Fruit fly (Drosophila melanogaster): Measurements from ENCODE around the gene Ip259.

Gene Ip259

DNA sequence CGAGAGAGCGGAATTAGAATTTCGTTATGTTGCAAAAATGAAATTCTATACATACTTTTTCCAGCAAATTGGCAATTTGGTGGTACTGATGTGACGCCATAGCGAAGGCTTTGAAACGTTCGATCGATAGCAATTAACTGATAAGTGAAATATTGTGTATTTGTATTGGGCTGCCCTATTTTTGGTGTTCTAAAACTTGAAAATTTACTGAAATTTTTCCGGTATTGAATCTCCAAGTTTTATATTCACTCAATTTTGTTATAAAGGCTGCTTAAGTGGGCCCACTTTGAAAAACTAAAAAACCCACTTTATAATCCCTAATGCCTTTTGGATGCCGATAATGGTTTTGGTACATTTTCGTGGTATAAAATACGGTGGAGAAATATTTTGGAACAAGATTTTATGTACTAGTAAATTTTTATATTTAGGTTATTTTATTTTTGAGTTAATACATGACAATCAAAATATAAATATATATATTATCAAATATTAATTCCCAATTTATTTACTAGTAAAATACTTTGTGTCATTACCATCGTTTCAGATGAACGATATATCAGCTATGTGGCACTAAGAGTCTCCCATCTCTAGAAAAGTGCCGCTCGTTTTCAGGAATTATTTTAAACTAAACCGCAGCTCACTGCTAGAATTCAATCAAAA lies 45.6 kb upstream of the Ip259 start, which contains the start of the genes Cand1 and pim (continued):
- TF ChIP-seq CG4617 (GFP tag; optimal IDR thresholded peaks at IDR 0.05; ENCODE audit: borderline replicate concordance), result peak; percentile 49
- TF ChIP-seq CG34376 (GFP tag; optimal IDR thresholded peaks at IDR 0.05), result no peak
- peak; percentile 78 for TF ChIP-seq row (GFP tag; IDR thresholded peaks at IDR 0.05)
- peak; percentile 75 for TF ChIP-seq knrl (GFP tag; IDR thresholded peaks at IDR 0.05; ENCODE audit: partially characterized antibody)
- 0 out of 4 replicates have a peak, but pooled peaks have one; percentile 38 for TF ChIP-seq chinmo (GFP tag; IDR thresholded peaks at IDR 0.05; ENCODE audit: partially characterized antibody)
- no peak for TF ChIP-seq CG4730 (GFP tag; IDR thresholded peaks at IDR 0.05)
- peak; percentile 3 for TF ChIP-seq CG30403 (GFP tag; optimal IDR thresholded peaks at IDR 0.05)
- peak; percentile 15 for TF ChIP-seq twi (tag; optimal IDR thresholded peaks at IDR 0.05)
- TF ChIP-seq CG12155 (GFP tag; optimal IDR thresholded peaks at IDR 0.05), result peak; percentile 23
- no peak for TF ChIP-seq bigmax (GFP tag; optimal IDR thresholded peaks at IDR 0.05)

DNA sequence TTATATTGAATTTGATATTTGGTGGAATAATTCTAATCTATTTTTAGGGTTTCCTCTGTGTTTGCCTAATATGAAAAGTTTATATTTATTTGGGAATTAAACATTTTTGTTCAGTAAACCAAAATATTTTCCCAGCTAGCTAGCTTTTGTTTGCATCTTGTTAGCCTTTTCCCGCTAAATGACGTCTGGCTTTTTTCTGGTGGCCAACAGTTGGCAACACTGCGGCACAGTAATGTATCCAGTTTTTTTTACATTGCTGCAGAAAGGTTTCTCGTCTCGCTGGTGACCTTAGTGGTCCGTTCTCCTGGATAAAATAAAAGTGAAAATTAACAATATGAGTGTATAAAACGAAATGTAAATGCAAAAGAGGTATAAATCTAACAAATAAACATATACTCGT lies 43.9 kb upstream of the Ip259 start, which contains the start of gene lft:
TSS of gene lft (plus strand) at position 243 of the 400 bp plus-strand sequence.
- TF ChIP-seq CG2199 (GFP tag; IDR thresholded peaks at IDR 0.05), result 0 out of 3 replicates have a peak, but pooled peaks have one; percentile 45
- peak; percentile 8 for TF ChIP-seq CG4617 (GFP tag; optimal IDR thresholded peaks at IDR 0.05; ENCODE audit: borderline replicate concordance)
- no peak for TF ChIP-seq Gug (GFP tag; IDR thresholded peaks at IDR 0.05)
- no peak for TF ChIP-seq CG31388 (GFP tag; optimal IDR thresholded peaks at IDR 0.05)
- TF ChIP-seq CG10654 (GFP tag; optimal IDR thresholded peaks at IDR 0.05), result no peak
- TF ChIP-seq chm (GFP tag; IDR thresholded peaks at IDR 0.05), result no peak
- peak; percentile 73 for TF ChIP-seq Med (GFP tag)
- no peak for TF ChIP-seq emc (GFP tag; optimal IDR thresholded peaks at IDR 0.05)
- peak; percentile 81 for TF ChIP-seq CG18011 (GFP tag; optimal IDR thresholded peaks at IDR 0.05)
- TF ChIP-seq CG9797 (GFP tag; optimal IDR thresholded peaks at IDR 0.05), result peak; percentile 2
- TF ChIP-seq CoRest (tag; optimal IDR thresholded peaks at IDR 0.05), result peak; percentile 8
- TF ChIP-seq CG8924 (tag; optimal IDR thresholded peaks at IDR 0.05), result peak; percentile 31
- TF ChIP-seq CG2116 (GFP tag; optimal IDR thresholded peaks at IDR 0.05), result peak; percentile 16
- TF ChIP-seq row (GFP tag; IDR thresholded peaks at IDR 0.05), result peak; percentile 55; the same call in 2 of the 3 replicates
- TF ChIP-seq gfzf (GFP tag; optimal IDR thresholded peaks at IDR 0.05), result peak; percentile 48
- 0 out of 3 replicates have a peak, but pooled peaks have one; percentile 24 for TF ChIP-seq ci (GFP tag; IDR thresholded peaks at IDR 0.05)
- peak; percentile 80 for TF ChIP-seq CG30020 (tag; optimal IDR thresholded peaks at IDR 0.05)
- no peak for TF ChIP-seq Hsf (GFP tag; optimal IDR thresholded peaks at IDR 0.05)
- TF ChIP-seq CG10267 (tag; optimal IDR thresholded peaks at IDR 0.05), result no peak
- no peak for TF ChIP-seq CG10274 (GFP tag; optimal IDR thresholded peaks at IDR 0.05)
- TF ChIP-seq Pdp1 (GFP tag; optimal IDR thresholded peaks at IDR 0.05), result no peak
- TF ChIP-seq nom (GFP tag; optimal IDR thresholded peaks at IDR 0.05), result peak; percentile 2
- no peak for TF ChIP-seq E2f2 (GFP tag; IDR thresholded peaks at IDR 0.05)
- TF ChIP-seq pzg (GFP tag; optimal IDR thresholded peaks at IDR 0.05), result peak; percentile 24
- TF ChIP-seq H15 (GFP tag; IDR thresholded peaks at IDR 0.05), result no peak
- TF ChIP-seq stwl (tag; optimal IDR thresholded peaks at IDR 0.05), result peak; percentile 7
- TF ChIP-seq MBD-R2 (GFP tag; IDR thresholded peaks at IDR 0.05), result 0 out of 2 replicates have a peak, but pooled peaks have one; percentile 30
- TF ChIP-seq CG33213 (GFP tag; optimal IDR thresholded peaks at IDR 0.05), result no peak
- TF ChIP-seq danr (GFP tag; IDR thresholded peaks at IDR 0.05), result no peak
- TF ChIP-seq CG15514 (GFP tag; optimal IDR thresholded peaks at IDR 0.05), result peak; percentile 5
- peak; percentile 52 for TF ChIP-seq MESR4 (GFP tag; optimal IDR thresholded peaks at IDR 0.05)
- TF ChIP-seq sens (GFP tag), result peak; percentile 30
- peak; percentile 51 for TF ChIP-seq CG1603 (tag; optimal IDR thresholded peaks at IDR 0.05)
- no peak for TF ChIP-seq twi (tag; optimal IDR thresholded peaks at IDR 0.05)
- peak; percentile 42 for TF ChIP-seq trem (tag; optimal IDR thresholded peaks at IDR 0.05)
- peak; percentile 36 for TF ChIP-seq Sry-δ (GFP tag; optimal IDR thresholded peaks at IDR 0.05)
- no peak for TF ChIP-seq Poxn (GFP tag; IDR thresholded peaks at IDR 0.05)
- TF ChIP-seq Nf-YC (tag; optimal IDR thresholded peaks at IDR 0.05), result peak; percentile 3
- peak; percentile 90 for TF ChIP-seq Sry-β (GFP tag; optimal IDR thresholded peaks at IDR 0.05)
- TF ChIP-seq CG14710 (tag; optimal IDR thresholded peaks at IDR 0.05), result peak; percentile 3
